Fruit fly (Drosophila melanogaster) S2 (cell line): Measurements from ENCODE around the gene can.
A peak's percentile ranks its signal among the peaks of the same experiment; 100 is the strongest.

Experiments
- CG8478 ChIP-seq: fragments of >200 bp; optimal IDR thresholded peaks from 2 replicates; lab custom pipeline; 2018
- CTCF ChIP-seq, 2 experiments: fragments of >200 bp; optimal IDR thresholded peaks; 2 replicates each; lab custom pipeline; 2018

Gene can

dm6 chr3L:10226055-10226454, 40.9 kb downstream of the can start:
- TF ChIP-seq CG8478 (lab: Kevin White, UChicago), result no peak
- TF ChIP-seq CTCF (optimal IDR thresholded peaks at IDR 0.05; lab: Kevin White, UChicago), result no peak

dm6 chr3L:10225214-10225729, 41.6 kb downstream of the can start, which contains the start of gene scramb1:
Gene scramb1, minus strand, starts transcription at chr3L:10225240.
- TF ChIP-seq CTCF (optimal IDR thresholded peaks at IDR 0.05; lab: Kevin White, UChicago), result peak; percentile 25 to 81
- TF ChIP-seq CG8478 (lab: Kevin White, UChicago), result no peak

dm6 chr3L:10224470-10225213, 42.3 kb downstream of the can start:
- no peak for TF ChIP-seq CG8478 (lab: Kevin White, UChicago)
- no peak for TF ChIP-seq CTCF (optimal IDR thresholded peaks at IDR 0.05; lab: Kevin White, UChicago)

- TF ChIP-seq CG8478 (lab: Kevin White, UChicago) (no peak), CTCF (optimal IDR thresholded peaks at IDR 0.05; lab: Kevin White, UChicago) (no peak)
These were observed 43.5 kb downstream of the can start for dm6 chr3L:10223397-10223796.

- no peak for TF ChIP-seq CTCF (optimal IDR thresholded peaks at IDR 0.05; lab: Kevin White, UChicago)
- TF ChIP-seq CG8478 (lab: Kevin White, UChicago), result no peak
These were observed 46.8 kb downstream of the can start, which contains the start of gene CG32055 for dm6 chr3L:10220064-10220463. Gene CG32055, minus strand, starts transcription at chr3L:10220164.

dm6 chr3L:10215365-10215764, 51.5 kb downstream of the can start, which contains the start of gene CG8065:
Gene CG8065, plus strand, starts transcription at chr3L:10215665.
- no peak for TF ChIP-seq CG8478 (lab: Kevin White, UChicago)
- TF ChIP-seq CTCF (optimal IDR thresholded peaks at IDR 0.05; lab: Kevin White, UChicago), result no peak
